Fruit fly (Drosophila melanogaster) whole organism, wandering third instar larva: ENCODE measurements around the gene CG31457.

Experiments
- Abd-B ChIP-seq: fragments of >200 bp; optimal IDR thresholded peaks from 2 replicates; lab custom pipeline; 2017; ENCODE audit warnings: missing biosample characterization, missing genetic modification characterization
- Hr78 ChIP-seq: fragments of >200 bp; optimal IDR thresholded peaks from 2 replicates; lab custom pipeline; 2017; ENCODE audit warnings: missing biosample characterization, missing genetic modification characterization
- Mio ChIP-seq: sonication (Bioruptor generic); optimal IDR thresholded peaks from 2 replicates; lab custom pipeline; 2016; ENCODE audit warnings: missing biosample characterization, missing genetic modification characterization
- br ChIP-seq: fragments of 200-800 bp; sonication (Bioruptor generic); optimal IDR thresholded peaks from 2 replicates; lab custom pipeline; 2016; ENCODE audit warnings: missing biosample characterization, missing genetic modification characterization
- dsf ChIP-seq: sonication (Bioruptor generic); optimal IDR thresholded peaks from 2 replicates; lab custom pipeline; 2016; ENCODE audit warnings: missing biosample characterization, missing genetic modification characterization, borderline replicate concordance
- foxo ChIP-seq, 2 experiments: fragments of 200-800 bp; sonication (Bioruptor generic); optimal IDR thresholded peaks; 2 replicates in 1 of 2; 3 replicates in 1 of 2; lab custom pipeline; 2016 to 2017; ENCODE audit warnings: missing biosample characterization in 2 of 2, missing genetic modification characterization in 2 of 2
- jim ChIP-seq: fragments of 175-275, 200-325 bp; sonication (Bioruptor generic); optimal IDR thresholded peaks from 2 replicates; lab custom pipeline; 2016; ENCODE audit warnings: missing biosample characterization, mild to moderate bottlenecking, missing genetic modification characterization
- lola ChIP-seq: fragments of >200 bp; optimal IDR thresholded peaks from 2 replicates; lab custom pipeline; 2017; ENCODE audit warnings: missing biosample characterization, missing genetic modification characterization
- pan ChIP-seq: fragments of >200 bp; optimal IDR thresholded peaks from 2 replicates; lab custom pipeline; 2017
- psq ChIP-seq: fragments of 200-800 bp; sonication (Bioruptor generic); optimal IDR thresholded peaks from 3 replicates; lab custom pipeline; 2017; ENCODE audit warnings: missing biosample characterization, mild to moderate bottlenecking, missing genetic modification characterization, moderate library complexity
- rgr ChIP-seq: fragments of 200-800 bp; sonication (Bioruptor generic); optimal IDR thresholded peaks from 3 replicates; lab custom pipeline; 2016; ENCODE audit warnings: missing biosample characterization, mild to moderate bottlenecking, missing genetic modification characterization
- woc ChIP-seq: sonication (Bioruptor generic); optimal IDR thresholded peaks from 2 replicates; lab custom pipeline; 2016; ENCODE audit warnings: missing biosample characterization, mild to moderate bottlenecking, missing genetic modification characterization

DNA sequence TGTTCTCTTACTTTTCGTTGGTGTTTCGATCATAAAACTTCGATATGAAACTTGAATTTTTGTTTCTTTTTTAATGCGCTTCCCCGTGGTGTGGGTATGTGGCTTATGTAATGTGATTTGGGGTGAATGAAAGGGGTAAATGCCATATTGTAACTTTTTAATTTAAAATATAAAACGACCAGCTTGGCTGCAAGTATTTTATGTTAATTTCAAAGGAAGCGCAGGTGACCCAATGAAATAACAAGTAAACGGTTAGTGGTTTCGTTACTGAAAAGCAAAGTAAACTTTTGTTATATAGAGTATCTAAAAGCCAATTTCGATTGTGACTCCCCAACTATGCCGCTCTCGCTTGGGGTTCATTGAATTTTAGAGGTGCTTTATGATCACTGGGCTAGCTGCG lies 16.9 kb upstream of the CG31457 start:
- TF ChIP-seq foxo (GFP tag; optimal IDR thresholded peaks at IDR 0.05; lab: Kevin White, UChicago), result no peak
- TF ChIP-seq jim (GFP tag; lab: Kevin White, UChicago), result no peak
- peak; percentile 34 for TF ChIP-seq rgr (GFP tag; lab: Kevin White, UChicago)
- TF ChIP-seq pan (lab: Kevin White, UChicago), result no peak
- TF ChIP-seq lola, result no peak
- no peak for TF ChIP-seq Hr78 (GFP tag; lab: Kevin White, UChicago)
- TF ChIP-seq br, result no peak
- TF ChIP-seq dsf (GFP tag; lab: Kevin White, UChicago), result no peak
- no peak for TF ChIP-seq Abd-B (GFP tag; lab: Kevin White, UChicago)
- no peak for TF ChIP-seq Mio
- peak; percentile 30 for TF ChIP-seq woc (GFP tag; lab: Kevin White, UChicago)
- peak; percentile 26 for TF ChIP-seq psq (GFP tag; lab: Kevin White, UChicago)
